Worm (Caenorhabditis elegans) whole organism, mixed stage, embryonic: ENCODE measurements around the gene ceh-90.

Experiments
- M03D4.4 ChIP-seq: sonication (generic microtip); optimal IDR thresholded peaks from 2 replicates; lab custom pipeline; 2017; ENCODE audit warnings: mild to moderate bottlenecking, missing genetic modification characterization, missing compliant biosample characterization
- bed-3 ChIP-seq: fragments of 200-800 bp; sonication (Bioruptor generic); optimal IDR thresholded peaks from 3 replicates; lab custom pipeline; 2018; ENCODE audit warnings: mild to moderate bottlenecking, missing genetic modification characterization, moderate library complexity, missing compliant biosample characterization
- blmp-1 ChIP-seq: fragments of 150-350 bp; optimal IDR thresholded peaks from 2 replicates; lab custom pipeline; 2014; ENCODE audit warnings: missing biosample characterization, missing genetic modification characterization
- ceh-39 ChIP-seq: fragments of 150-350 bp; optimal IDR thresholded peaks from 2 replicates; lab custom pipeline; 2014; ENCODE audit warnings: missing biosample characterization, missing genetic modification characterization
- ceh-43 ChIP-seq: fragments of 200-800 bp; sonication (Bioruptor generic); optimal IDR thresholded peaks from 2 replicates; lab custom pipeline; 2018; ENCODE audit warnings: mild to moderate bottlenecking, missing genetic modification characterization, moderate library complexity, missing compliant biosample characterization
- ceh-83 ChIP-seq: fragments of 200-800 bp; sonication (Bioruptor generic); optimal IDR thresholded peaks from 2 replicates; lab custom pipeline; 2018; ENCODE audit warnings: mild to moderate bottlenecking, missing genetic modification characterization, missing compliant biosample characterization
- ces-1 ChIP-seq: fragments of 150-350 bp; optimal IDR thresholded peaks from 2 replicates; lab custom pipeline; 2014; ENCODE audit warnings: missing biosample characterization, missing genetic modification reagents, missing genetic modification characterization
- cnd-1 ChIP-seq: fragments of 200-800 bp; sonication (Bioruptor generic); optimal IDR thresholded peaks from 2 replicates; lab custom pipeline; 2018; ENCODE audit warnings: mild to moderate bottlenecking, missing genetic modification characterization, missing compliant biosample characterization
- drap-1 ChIP-seq: fragments of 200-800 bp; sonication (Bioruptor generic); optimal IDR thresholded peaks from 3 replicates; lab custom pipeline; 2018; ENCODE audit warnings: mild to moderate bottlenecking, missing genetic modification characterization, missing compliant biosample characterization
- elt-1 ChIP-seq: sonication (generic microtip); optimal IDR thresholded peaks from 2 replicates; lab custom pipeline; 2017; ENCODE audit warnings: missing genetic modification characterization, mild to moderate bottlenecking, missing compliant biosample characterization, antibody characterized with exemption, moderate library complexity, borderline replicate concordance; ENCODE audit not compliant: insufficient read depth
- elt-3 ChIP-seq: fragments of 150-350 bp; optimal IDR thresholded peaks from 2 replicates; lab custom pipeline; 2014; ENCODE audit warnings: missing biosample characterization, missing genetic modification characterization
- flh-1 ChIP-seq: fragments of 200-800 bp; sonication (Bioruptor generic); optimal IDR thresholded peaks from 2 replicates; lab custom pipeline; 2018; ENCODE audit warnings: mild to moderate bottlenecking, missing genetic modification characterization, moderate library complexity, missing compliant biosample characterization
- ham-2 ChIP-seq: fragments of 200-800 bp; sonication (Bioruptor generic); optimal IDR thresholded peaks from 2 replicates; lab custom pipeline; 2018; ENCODE audit warnings: mild to moderate bottlenecking, missing genetic modification characterization, missing compliant biosample characterization
- lin-13 ChIP-seq: fragments of 150-350 bp; optimal IDR thresholded peaks from 2 replicates; lab custom pipeline; 2014; ENCODE audit warnings: missing biosample characterization, missing genetic modification characterization
- lin-32 ChIP-seq: fragments of 200-800 bp; sonication (Bioruptor generic); optimal IDR thresholded peaks from 2 replicates; lab custom pipeline; 2018; ENCODE audit warnings: mild to moderate bottlenecking, missing genetic modification characterization, missing compliant biosample characterization
- lsy-2 ChIP-seq: fragments of 150-350 bp; optimal IDR thresholded peaks from 2 replicates; lab custom pipeline; 2014; ENCODE audit warnings: missing biosample characterization, missing genetic modification characterization
- mab-5 ChIP-seq: fragments of 150-350 bp; optimal IDR thresholded peaks from 2 replicates; lab custom pipeline; 2014; ENCODE audit warnings: missing biosample characterization, missing genetic modification characterization
- mep-1 ChIP-seq: fragments of 150-350 bp; optimal IDR thresholded peaks from 2 replicates; lab custom pipeline; 2017; ENCODE audit warnings: missing biosample characterization, missing genetic modification reagents, missing genetic modification characterization, inconsistent platforms
- mls-2 ChIP-seq: sonication (generic microtip); optimal IDR thresholded peaks from 2 replicates; lab custom pipeline; 2016; ENCODE audit warnings: mild to moderate bottlenecking, missing genetic modification characterization, moderate library complexity, missing compliant biosample characterization
- nhr-12 ChIP-seq: fragments of 150-350 bp; optimal IDR thresholded peaks from 2 replicates; lab custom pipeline; 2014; ENCODE audit warnings: missing biosample characterization, missing genetic modification characterization
- nhr-2 ChIP-seq: fragments of 150-350 bp; optimal IDR thresholded peaks from 2 replicates; lab custom pipeline; 2014; ENCODE audit warnings: missing biosample characterization, missing genetic modification characterization
- nhr-237 ChIP-seq: fragments of 150-350 bp; optimal IDR thresholded peaks from 2 replicates; lab custom pipeline; 2014; ENCODE audit warnings: missing biosample characterization, missing genetic modification characterization
- nhr-28 ChIP-seq: fragments of 150-350 bp; optimal IDR thresholded peaks from 2 replicates; lab custom pipeline; 2014; ENCODE audit warnings: missing biosample characterization, missing genetic modification characterization
- nhr-76 ChIP-seq: sonication (generic microtip); optimal IDR thresholded peaks from 2 replicates; lab custom pipeline; 2017; ENCODE audit warnings: missing biosample characterization, missing genetic modification characterization
- pha-4 ChIP-seq: fragments of 150-350 bp; optimal IDR thresholded peaks from 2 replicates; lab custom pipeline; 2018; ENCODE audit warnings: missing biosample characterization, missing genetic modification reagents, missing genetic modification characterization
- sem-2 ChIP-seq: fragments of 200-800 bp; sonication (Bioruptor generic); optimal IDR thresholded peaks from 2 replicates; lab custom pipeline; 2018; ENCODE audit warnings: mild to moderate bottlenecking, missing genetic modification characterization, missing compliant biosample characterization
- snpc-4 ChIP-seq: fragments of 150-350 bp; optimal IDR thresholded peaks from 2 replicates; lab custom pipeline; 2014; ENCODE audit warnings: missing biosample characterization, missing genetic modification characterization
- sptf-1 ChIP-seq: sonication (generic microtip); optimal IDR thresholded peaks from 2 replicates; lab custom pipeline; 2017; ENCODE audit warnings: mild to moderate bottlenecking, missing genetic modification characterization, moderate library complexity, missing compliant biosample characterization
- tbx-8 ChIP-seq: fragments of 200-800 bp; sonication (Bioruptor generic); optimal IDR thresholded peaks from 2 replicates; lab custom pipeline; 2018; ENCODE audit warnings: mild to moderate bottlenecking, missing genetic modification characterization, moderate library complexity, missing compliant biosample characterization
- unc-120 ChIP-seq: sonication (generic microtip); optimal IDR thresholded peaks from 2 replicates; lab custom pipeline; 2017; ENCODE audit warnings: missing genetic modification characterization, missing compliant biosample characterization; ENCODE audit not compliant: poor library complexity, severe bottlenecking
- unc-39 ChIP-seq: fragments of 150-350 bp; optimal IDR thresholded peaks from 2 replicates; lab custom pipeline; 2014; ENCODE audit warnings: missing biosample characterization, missing genetic modification characterization
- unc-62 ChIP-seq: fragments of 150-350 bp; optimal IDR thresholded peaks from 2 replicates; lab custom pipeline; 2014; ENCODE audit warnings: missing biosample characterization, missing genetic modification reagents, missing genetic modification characterization
- zip-8 ChIP-seq: fragments of 150-350 bp; optimal IDR thresholded peaks from 2 replicates; lab custom pipeline; 2014; ENCODE audit warnings: missing biosample characterization, missing genetic modification characterization
- ztf-11 ChIP-seq: fragments of 150-350 bp; optimal IDR thresholded peaks from 2 replicates; lab custom pipeline; 2014; ENCODE audit warnings: missing biosample characterization, missing genetic modification characterization

ceh-90 gene

DNA sequence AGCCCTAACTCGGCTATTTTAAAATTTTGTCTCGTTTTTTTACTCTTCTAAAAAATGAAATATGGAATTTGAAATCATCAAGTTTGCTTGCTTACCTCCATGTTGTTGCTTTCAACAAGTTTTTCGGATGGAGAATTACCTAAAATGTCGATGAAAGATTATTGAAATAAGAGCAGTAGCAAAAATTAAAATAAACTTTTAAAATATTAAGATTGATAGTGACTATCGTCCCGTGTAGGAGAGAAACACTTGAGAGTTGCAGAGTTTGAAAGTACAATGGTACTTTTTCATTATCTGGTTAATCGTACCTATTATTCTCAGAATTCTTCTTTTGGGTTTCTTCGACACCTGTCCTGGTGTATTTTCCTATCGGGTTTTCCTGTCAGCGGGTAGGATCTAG, at the start of gene ceh-90:
ceh-90 (minus strand) TSS at position 101 of the 400 bp plus-strand sequence.
- TF ChIP-seq elt-3 (tag; lab: Kevin White, UChicago) (no peak), drap-1 (no peak), ceh-39 (tag; lab: Kevin White, UChicago) (no peak), cnd-1 (tag; lab: Kevin White, UChicago) (no peak), mls-2 (tag; lab: Kevin White, UChicago) (no peak), ham-2 (no peak), nhr-28 (no peak), nhr-2 (tag; lab: Kevin White, UChicago) (no peak), ces-1 (GFP tag; lab: Kevin White, UChicago) (no peak), unc-120 (tag; lab: Kevin White, UChicago) (no peak), M03D4.4 (no peak), ceh-83 (GFP tag; lab: Kevin White, UChicago) (no peak), sptf-1 (no peak), ceh-43 (GFP tag; lab: Kevin White, UChicago) (no peak), flh-1 (no peak)
- TF ChIP-seq, all 35 proteins: peak for 0

- no peak for TF ChIP-seq nhr-28
- TF ChIP-seq bed-3 (GFP tag; lab: Kevin White, UChicago): no peak
- no peak for TF ChIP-seq flh-1
Observed at ce11 chrX:14206321-14206720, 49.5 kb upstream of the ceh-90 start.

ce11 chrX:14194251-14194650, 37.4 kb upstream of the ceh-90 start:
- TF ChIP-seq flh-1: no peak
- no peak for TF ChIP-seq mep-1 (tag; lab: Kevin White, UChicago)
- no peak for TF ChIP-seq lin-13 (tag; lab: Kevin White, UChicago)
- no peak for TF ChIP-seq mls-2 (tag; lab: Kevin White, UChicago)
- no peak for TF ChIP-seq unc-62 (GFP tag; lab: Kevin White, UChicago)
- TF ChIP-seq snpc-4: no peak
- TF ChIP-seq mab-5 (tag; lab: Kevin White, UChicago): no peak
- TF ChIP-seq unc-120 (tag; lab: Kevin White, UChicago): no peak
- no peak for TF ChIP-seq pha-4 (tag; lab: Kevin White, UChicago)
- TF ChIP-seq ces-1 (GFP tag; lab: Kevin White, UChicago): no peak
- no peak for TF ChIP-seq zip-8 (tag; lab: Kevin White, UChicago)
- TF ChIP-seq nhr-2 (tag; lab: Kevin White, UChicago): no peak
- no peak for TF ChIP-seq nhr-76 (tag; lab: Kevin White, UChicago)
- no peak for TF ChIP-seq nhr-12 (tag; lab: Kevin White, UChicago)
- no peak for TF ChIP-seq nhr-237
- TF ChIP-seq drap-1: no peak
- no peak for TF ChIP-seq elt-3 (tag; lab: Kevin White, UChicago)
- TF ChIP-seq bed-3 (GFP tag; lab: Kevin White, UChicago): no peak

- TF ChIP-seq unc-39 (tag; lab: Kevin White, UChicago) (no peak), mls-2 (tag; lab: Kevin White, UChicago) (no peak), nhr-237 (no peak), ceh-83 (GFP tag; lab: Kevin White, UChicago) (no peak), mab-5 (tag; lab: Kevin White, UChicago) (no peak), ztf-11 (tag; lab: Kevin White, UChicago) (no peak), nhr-2 (tag; lab: Kevin White, UChicago) (no peak), unc-62 (GFP tag; lab: Kevin White, UChicago) (no peak), snpc-4 (no peak), sptf-1 (no peak), zip-8 (tag; lab: Kevin White, UChicago) (no peak), ham-2 (no peak), lin-32 (GFP tag; lab: Kevin White, UChicago) (no peak), elt-3 (tag; lab: Kevin White, UChicago) (no peak), pha-4 (tag; lab: Kevin White, UChicago) (no peak), elt-1 (tag; lab: Kevin White, UChicago) (no peak), sem-2 (GFP tag; lab: Kevin White, UChicago) (no peak), nhr-28 (no peak), lin-13 (tag; lab: Kevin White, UChicago) (no peak)
Observed at ce11 chrX:14186466-14186865, 29.7 kb upstream of the ceh-90 start, which contains the start of gene ceh-36. TSS of gene ceh-36 (minus strand) at chrX:14186566.

- TF ChIP-seq elt-1 (tag; lab: Kevin White, UChicago): no peak
- no peak for TF ChIP-seq cnd-1 (tag; lab: Kevin White, UChicago)
- TF ChIP-seq unc-62 (GFP tag; lab: Kevin White, UChicago): no peak
- TF ChIP-seq ceh-43 (GFP tag; lab: Kevin White, UChicago): no peak
- no peak for TF ChIP-seq nhr-76 (tag; lab: Kevin White, UChicago)
- no peak for TF ChIP-seq tbx-8 (GFP tag; lab: Kevin White, UChicago)
- TF ChIP-seq blmp-1 (tag; lab: Kevin White, UChicago): no peak
- TF ChIP-seq nhr-2 (tag; lab: Kevin White, UChicago): no peak
- no peak for TF ChIP-seq lsy-2 (tag; lab: Kevin White, UChicago)
- TF ChIP-seq nhr-12 (tag; lab: Kevin White, UChicago): no peak
- TF ChIP-seq, all 35 proteins: peak for 0
Observed at ce11 chrX:14185631-14186030, 28.8 kb upstream of the ceh-90 start.
